Fruit fly (Drosophila melanogaster): ENCODE measurements around the gene squ.

Gene squ

DNA sequence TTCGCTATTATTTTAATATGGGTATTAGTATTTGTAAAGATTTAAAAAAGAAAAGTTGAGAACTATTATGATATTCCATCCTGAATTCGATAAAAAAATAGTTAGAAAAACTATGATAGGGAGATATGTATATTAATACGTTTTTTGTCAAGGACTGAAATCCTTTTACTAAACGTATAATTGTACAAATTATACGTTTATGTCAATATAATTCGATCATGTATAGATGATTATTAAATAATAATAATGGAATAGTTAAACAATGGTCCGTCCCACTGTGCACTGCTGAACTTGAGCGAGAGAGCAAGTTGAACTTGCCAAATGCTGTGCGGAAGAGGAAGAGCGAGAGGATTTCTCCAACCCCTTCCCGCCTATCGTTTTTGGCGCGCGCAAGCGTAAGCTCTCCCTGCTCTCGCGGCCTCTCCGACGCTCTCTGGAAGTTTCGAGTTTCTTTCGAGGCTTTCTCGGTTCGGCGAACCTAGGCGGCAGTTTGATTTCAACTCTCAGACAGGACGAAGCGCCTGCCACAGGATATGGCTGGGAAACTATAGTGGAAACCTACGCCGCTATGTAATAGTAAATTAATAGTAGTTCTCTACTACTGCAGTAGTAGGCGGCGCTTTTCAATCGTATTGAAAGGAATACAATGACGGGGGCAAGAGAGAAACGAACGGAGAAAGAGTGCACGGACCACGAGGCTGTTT is 5.2 kb downstream of the squ start (continued):
- no peak for TF ChIP-seq CG31365 (tag; optimal IDR thresholded peaks at IDR 0.05)
- peak; percentile 62 for TF ChIP-seq CG6813 (GFP tag; optimal IDR thresholded peaks at IDR 0.05)
- peak; percentile 40 for TF ChIP-seq CG8388 (GFP tag; optimal IDR thresholded peaks at IDR 0.05)
- TF ChIP-seq Meics (GFP tag; optimal IDR thresholded peaks at IDR 0.05): peak; percentile 69
- peak; percentile 17 for TF ChIP-seq sens (GFP tag)
- TF ChIP-seq dan (GFP tag; IDR thresholded peaks at IDR 0.05): no peak
- no peak for TF ChIP-seq CG6765 (GFP tag; optimal IDR thresholded peaks at IDR 0.05)
- TF ChIP-seq knrl (GFP tag; IDR thresholded peaks at IDR 0.05; ENCODE audit: partially characterized antibody): no peak
- TF ChIP-seq bab2 (GFP tag; optimal IDR thresholded peaks at IDR 0.05): no peak
- no peak for TF ChIP-seq Dp (GFP tag; optimal IDR thresholded peaks at IDR 0.05)
- no peak for TF ChIP-seq CG17912 (GFP tag; optimal IDR thresholded peaks at IDR 0.05)
- TF ChIP-seq CG17829 (tag; optimal IDR thresholded peaks at IDR 0.05): peak; percentile 39
- no peak for TF ChIP-seq pnt (GFP tag; optimal IDR thresholded peaks at IDR 0.05)
- no peak for TF ChIP-seq Poxn (GFP tag; IDR thresholded peaks at IDR 0.05)
- TF ChIP-seq grau (tag; optimal IDR thresholded peaks at IDR 0.05): peak; percentile 83
- peak; percentile 66 for TF ChIP-seq CG8924 (tag; optimal IDR thresholded peaks at IDR 0.05)
- TF ChIP-seq cwo (GFP tag; optimal IDR thresholded peaks at IDR 0.05): peak; percentile 75
- no peak for TF ChIP-seq sima (GFP tag; optimal IDR thresholded peaks at IDR 0.05)
- TF ChIP-seq CG16813 (GFP tag; IDR thresholded peaks at IDR 0.05; ENCODE audit: partially characterized antibody): no peak
- no peak for TF ChIP-seq Awh (GFP tag; IDR thresholded peaks at IDR 0.05)
- TF ChIP-seq bcd (GFP tag; optimal IDR thresholded peaks at IDR 0.05): peak; percentile 52
- TF ChIP-seq sd (tag; optimal IDR thresholded peaks at IDR 0.05): no peak
- no peak for TF ChIP-seq CG32532 (GFP tag; IDR thresholded peaks at IDR 0.05)
- TF ChIP-seq CG10959 (GFP tag; IDR thresholded peaks at IDR 0.05): no peak
- no peak for TF ChIP-seq CG1024 (GFP tag; IDR thresholded peaks at IDR 0.05)
- no peak for TF ChIP-seq CG3163 (GFP tag; optimal IDR thresholded peaks at IDR 0.05)
- no peak for TF ChIP-seq H15 (GFP tag; IDR thresholded peaks at IDR 0.05)
- TF ChIP-seq HHEX (GFP tag; optimal IDR thresholded peaks at IDR 0.05): peak; percentile 59
- TF ChIP-seq mam (GFP tag; optimal IDR thresholded peaks at IDR 0.05): no peak
- peak; percentile 58 for TF ChIP-seq Sox102F (GFP tag; optimal IDR thresholded peaks at IDR 0.05)
- TF ChIP-seq CG7987 (GFP tag; optimal IDR thresholded peaks at IDR 0.05): no peak
- no peak for TF ChIP-seq CG10366 (GFP tag; IDR thresholded peaks at IDR 0.05)
- no peak; the same call in 2 of the 3 replicates for TF ChIP-seq row (GFP tag; IDR thresholded peaks at IDR 0.05)
- no peak for TF ChIP-seq CG11093 (GFP tag; IDR thresholded peaks at IDR 0.05)
- peak; percentile 55 for TF ChIP-seq gcm (GFP tag; optimal IDR thresholded peaks at IDR 0.05)
- TF ChIP-seq dmrt11E (tag; optimal IDR thresholded peaks at IDR 0.05): peak; percentile 6
- TF ChIP-seq CG30431 (GFP tag; optimal IDR thresholded peaks at IDR 0.05): no peak
- TF ChIP-seq pros (GFP tag; optimal IDR thresholded peaks at IDR 0.05): no peak
- peak in 1 of 2 experiments; percentile 10 for TF ChIP-seq dpn (GFP tag; optimal IDR thresholded peaks at IDR 0.05)
- TF ChIP-seq cato (GFP tag; optimal IDR thresholded peaks at IDR 0.05; ENCODE audit: borderline replicate concordance): no peak
- TF ChIP-seq CG16863 (GFP tag; optimal IDR thresholded peaks at IDR 0.05): no peak
- no peak for TF ChIP-seq CG8290 (GFP tag; optimal IDR thresholded peaks at IDR 0.05)
- TF ChIP-seq CG8290 (tag; optimal IDR thresholded peaks at IDR 0.05): no peak
- TF ChIP-seq fd102C (GFP tag; optimal IDR thresholded peaks at IDR 0.05): no peak
- TF ChIP-seq B-H2 (GFP tag; optimal IDR thresholded peaks at IDR 0.05): peak; percentile 31
- TF ChIP-seq CG6683 (GFP tag; optimal IDR thresholded peaks at IDR 0.05): peak; percentile 46
- no peak for TF ChIP-seq CG13123 (GFP tag; optimal IDR thresholded peaks at IDR 0.05)
- TF ChIP-seq NC2β (GFP tag; optimal IDR thresholded peaks at IDR 0.05): no peak
- TF ChIP-seq CG17186 (GFP tag; optimal IDR thresholded peaks at IDR 0.05): no peak
- TF ChIP-seq Dref (GFP tag; IDR thresholded peaks at IDR 0.05): no peak

Data from whole organism, embryonic.